Fruit fly (Drosophila melanogaster) whole organism, embryonic: ENCODE measurements around the gene CG13033.

Experiments
- Ada2b ChIP-seq: fragments of 200-800 bp; sonication (Bioruptor generic); IDR thresholded peaks from 2 replicates; pipeline ENCODE4 v1.3.6; 2022; ENCODE audit warnings: missing biosample characterization, missing genetic modification characterization
- Antp ChIP-seq: fragments of 200-800 bp; sonication (Bioruptor generic); optimal IDR thresholded peaks from 3 replicates; lab custom pipeline; 2016; ENCODE audit warnings: missing biosample characterization, missing genetic modification characterization
- Awh ChIP-seq: fragments of 200-800 bp; sonication (Bioruptor generic); IDR thresholded peaks from 2 replicates; pipeline ENCODE4, ENCODE4 v1.3.6; 2022; ENCODE audit warnings: missing biosample characterization, missing genetic modification characterization
- CG1024 ChIP-seq: fragments of 200-800 bp; sonication (Bioruptor generic); IDR thresholded peaks from 2 replicates; pipeline ENCODE4 v1.3.6; 2022; ENCODE audit warnings: missing biosample characterization, missing genetic modification characterization
- CG10366 ChIP-seq: fragments of 200-800 bp; sonication (Bioruptor generic); IDR thresholded peaks from 2 replicates; pipeline ENCODE4 v1.3.6; 2022; ENCODE audit warnings: missing biosample characterization, missing genetic modification characterization
- CG12104 ChIP-seq: fragments of 200-800 bp; sonication (Bioruptor generic); optimal IDR thresholded peaks from 3 replicates; lab custom pipeline; 2016; ENCODE audit warnings: missing biosample characterization, missing genetic modification characterization
- CG12236 ChIP-seq: fragments of 200-800 bp; sonication (Bioruptor generic); optimal IDR thresholded peaks from 2 replicates; lab custom pipeline; 2016; ENCODE audit warnings: missing biosample characterization, missing genetic modification characterization
- CG12769 ChIP-seq: fragments of 200-800 bp; sonication (Bioruptor generic); optimal IDR thresholded peaks from 2 replicates; lab custom pipeline; 2019; ENCODE audit warnings: missing biosample characterization, mild to moderate bottlenecking, missing genetic modification characterization, moderate library complexity
- CG12942 ChIP-seq: fragments of 200-800 bp; sonication (Bioruptor generic); optimal IDR thresholded peaks from 3 replicates; lab custom pipeline; 2016; ENCODE audit warnings: missing biosample characterization, missing genetic modification characterization
- CG15073 ChIP-seq: fragments of 200-800 bp; sonication (Bioruptor generic); optimal IDR thresholded peaks from 2 replicates; lab custom pipeline; 2016; ENCODE audit warnings: missing biosample characterization, missing genetic modification characterization
- CG1647 ChIP-seq: fragments of 200-800 bp; sonication (Bioruptor generic); optimal IDR thresholded peaks from 3 replicates; lab custom pipeline; 2016; ENCODE audit warnings: missing biosample characterization, missing genetic modification characterization
- CG17361 ChIP-seq: fragments of 200-800 bp; sonication (Bioruptor generic); IDR thresholded peaks from 3 replicates; pipeline ENCODE4 v1.3.6; 2022; ENCODE audit warnings: missing biosample characterization, missing genetic modification characterization
- CG18011 ChIP-seq: fragments of 200-800 bp; sonication (Bioruptor generic); optimal IDR thresholded peaks from 2 replicates; lab custom pipeline; 2017; ENCODE audit warnings: missing biosample characterization, missing genetic modification characterization, mild to moderate bottlenecking, moderate library complexity, missing genotype
- CG18599 ChIP-seq: fragments of 200-800 bp; sonication (Bioruptor generic); optimal IDR thresholded peaks from 3 replicates; lab custom pipeline; 2017; ENCODE audit warnings: missing biosample characterization, missing genetic modification characterization, mild to moderate bottlenecking, moderate library complexity, missing genetic modification reagents
- CG2116 ChIP-seq: fragments of 200-800 bp; sonication (Bioruptor generic); optimal IDR thresholded peaks from 3 replicates; lab custom pipeline; 2018; ENCODE audit warnings: missing biosample characterization, mild to moderate bottlenecking, missing genetic modification characterization
- CG3065 ChIP-seq: fragments of 200-800 bp; sonication (Bioruptor generic); optimal IDR thresholded peaks from 2 replicates; lab custom pipeline; 2016; ENCODE audit warnings: missing biosample characterization, missing genetic modification characterization
- CG4328 ChIP-seq: fragments of 200-800 bp; sonication (Bioruptor generic); optimal IDR thresholded peaks from 3 replicates; lab custom pipeline; 2017; ENCODE audit warnings: missing biosample characterization, missing genetic modification reagents, missing genetic modification characterization
- CG4730 ChIP-seq: fragments of 200-800 bp; sonication (Bioruptor generic); IDR thresholded peaks from 2 replicates; pipeline ENCODE4 v1.3.6; 2022; ENCODE audit warnings: missing biosample characterization, missing genetic modification characterization
- CG6813 ChIP-seq: fragments of 200-800 bp; sonication (Bioruptor generic); optimal IDR thresholded peaks from 2 replicates; lab custom pipeline; 2017; ENCODE audit warnings: missing biosample characterization, missing genetic modification characterization, mild to moderate bottlenecking, moderate library complexity, missing genetic modification reagents
- CG9437 ChIP-seq: fragments of 200-800 bp; sonication (Bioruptor generic); optimal IDR thresholded peaks from 2 replicates; lab custom pipeline; 2018; ENCODE audit warnings: missing biosample characterization, mild to moderate bottlenecking, missing genetic modification characterization
- Chrac-16 ChIP-seq: fragments of 200-800 bp; sonication (Bioruptor generic); optimal IDR thresholded peaks from 3 replicates; lab custom pipeline; 2016; ENCODE audit warnings: missing biosample characterization, missing genetic modification characterization
- D ChIP-seq, 2 experiments: fragments of 200-800 bp in 1 of 2; fragments of >200 bp in 1 of 2; sonication (Bioruptor generic) in 1 of 2; optimal IDR thresholded peaks; 2 replicates in 1 of 2; 3 replicates in 1 of 2; lab custom pipeline; 2017; ENCODE audit warnings: mild to moderate bottlenecking in 1 of 2, missing biosample characterization in 1 of 2, missing genetic modification characterization in 1 of 2, missing genetic modification reagents in 1 of 2
- E2f1 ChIP-seq: fragments of 200-800 bp; sonication (Bioruptor generic); IDR thresholded peaks from 2 replicates; pipeline ENCODE4 v1.3.6; 2022; ENCODE audit warnings: missing biosample characterization, missing genetic modification characterization
- Hr39 ChIP-seq: fragments of >200 bp; optimal IDR thresholded peaks from 2 replicates; lab custom pipeline; 2017
- NfI ChIP-seq: fragments of 200-800 bp; sonication (Bioruptor generic); optimal IDR thresholded peaks from 3 replicates; lab custom pipeline; 2018; ENCODE audit warnings: missing biosample characterization, mild to moderate bottlenecking, missing genetic modification characterization, moderate library complexity
- Oli ChIP-seq: fragments of 200-800 bp; sonication (Bioruptor generic); optimal IDR thresholded peaks from 2 replicates; lab custom pipeline; 2018; ENCODE audit warnings: missing biosample characterization, mild to moderate bottlenecking, missing genetic modification characterization, moderate library complexity
- Sox100B ChIP-seq: fragments of 200-800 bp; sonication (Bioruptor generic); optimal IDR thresholded peaks from 3 replicates; lab custom pipeline; 2018; ENCODE audit warnings: missing biosample characterization, mild to moderate bottlenecking, missing genetic modification characterization
- Xrp1 ChIP-seq: fragments of 200-800 bp; sonication (Bioruptor generic); IDR thresholded peaks from 2 replicates; pipeline ENCODE4 v1.3.6; 2022; ENCODE audit warnings: missing biosample characterization, missing genetic modification characterization
- YL-1 ChIP-seq: fragments of 200-800 bp; sonication (Bioruptor generic); optimal IDR thresholded peaks from 3 replicates; lab custom pipeline; 2017; ENCODE audit warnings: missing biosample characterization, mild to moderate bottlenecking, missing genetic modification characterization
- aop ChIP-seq: fragments of 200-800 bp; sonication (Bioruptor generic); IDR thresholded peaks from 2 replicates; pipeline ENCODE4 v1.3.6; 2022; ENCODE audit warnings: missing biosample characterization, missing genetic modification characterization
- az2 ChIP-seq: fragments of 200-800 bp; sonication (Bioruptor generic); optimal IDR thresholded peaks from 3 replicates; lab custom pipeline; 2016; ENCODE audit warnings: missing biosample characterization, missing genetic modification characterization
- bowl ChIP-seq: fragments of 200-800 bp; sonication (Bioruptor generic); IDR thresholded peaks from 2 replicates; pipeline ENCODE4 v1.3.6; 2022; ENCODE audit warnings: missing biosample characterization, missing genetic modification characterization
- cato ChIP-seq: fragments of 200-800 bp; sonication (Bioruptor generic); optimal IDR thresholded peaks from 2 replicates; lab custom pipeline; 2016; ENCODE audit warnings: missing biosample characterization, missing genetic modification characterization, borderline replicate concordance
- cg ChIP-seq: fragments of 200-800 bp; sonication (Bioruptor generic); optimal IDR thresholded peaks from 3 replicates; lab custom pipeline; 2019; ENCODE audit warnings: missing biosample characterization, mild to moderate bottlenecking, missing genetic modification characterization, moderate library complexity
- crp ChIP-seq, 2 experiments: fragments of 200-800 bp; sonication (Bioruptor generic); optimal IDR thresholded peaks; 2 replicates in 1 of 2; 3 replicates in 1 of 2; lab custom pipeline; 2017; ENCODE audit warnings: missing biosample characterization in 2 of 2, missing genetic modification characterization in 2 of 2, mild to moderate bottlenecking in 1 of 2, moderate library complexity in 1 of 2
- dpn ChIP-seq, 2 experiments: fragments of 200-800 bp; sonication (Bioruptor generic); optimal IDR thresholded peaks; 3 replicates each; lab custom pipeline; 2016; ENCODE audit warnings: missing biosample characterization in 2 of 2, missing genetic modification characterization in 2 of 2
- gsb-n ChIP-seq: fragments of 200-800 bp; sonication (Bioruptor generic); optimal IDR thresholded peaks from 3 replicates; lab custom pipeline; 2018; ENCODE audit warnings: missing biosample characterization, mild to moderate bottlenecking, missing genetic modification characterization
- klu ChIP-seq: fragments of 200-800 bp; sonication (Bioruptor generic); IDR thresholded peaks from 2 replicates; pipeline ENCODE4 v1.3.6; 2022; ENCODE audit warnings: missing biosample characterization, missing genetic modification characterization
- lab ChIP-seq: fragments of 200-800 bp; sonication (Bioruptor generic); optimal IDR thresholded peaks from 3 replicates; lab custom pipeline; 2017; ENCODE audit warnings: missing biosample characterization, missing genetic modification characterization, mild to moderate bottlenecking, moderate library complexity, missing genetic modification reagents
- oc ChIP-seq: fragments of 200-800 bp; sonication (Bioruptor generic); optimal IDR thresholded peaks from 2 replicates; lab custom pipeline; 2018; ENCODE audit warnings: missing biosample characterization, mild to moderate bottlenecking, missing genetic modification characterization, moderate library complexity
- onecut ChIP-seq: fragments of 200-800 bp; sonication (Bioruptor generic); IDR thresholded peaks from 2 replicates; pipeline ENCODE4 v1.3.6; 2022; ENCODE audit warnings: missing biosample characterization, missing genetic modification characterization
- p53 ChIP-seq: fragments of 200-800 bp; sonication (Bioruptor generic); optimal IDR thresholded peaks from 2 replicates; lab custom pipeline; 2016; ENCODE audit warnings: missing biosample characterization, missing genetic modification characterization
- pfk ChIP-seq: fragments of 200-800 bp; sonication (Bioruptor generic); optimal IDR thresholded peaks from 2 replicates; lab custom pipeline; 2018; ENCODE audit warnings: missing biosample characterization, mild to moderate bottlenecking, missing genetic modification characterization, moderate library complexity
- rib ChIP-seq: fragments of 200-800 bp; sonication (Bioruptor generic); IDR thresholded peaks from 2 replicates; pipeline ENCODE4 v1.3.6; 2022; ENCODE audit warnings: missing biosample characterization, missing genetic modification characterization
- sens ChIP-seq: fragments of 200-800 bp; sonication (Bioruptor generic); peaks from one replicate; lab custom pipeline; 2016; ENCODE audit warnings: missing biosample characterization, missing genetic modification characterization
- sob ChIP-seq: fragments of 200-800 bp; sonication (Bioruptor generic); IDR thresholded peaks from 2 replicates; pipeline ENCODE4 v1.3.6; 2022; ENCODE audit warnings: missing biosample characterization, missing genetic modification characterization
- sqz ChIP-seq: fragments of 200-800 bp; sonication (Bioruptor generic); optimal IDR thresholded peaks from 3 replicates; lab custom pipeline; 2018; ENCODE audit warnings: missing biosample characterization, mild to moderate bottlenecking, missing genetic modification characterization
- tup ChIP-seq: fragments of 200-800 bp; sonication (Bioruptor generic); optimal IDR thresholded peaks from 2 replicates; lab custom pipeline; 2016; ENCODE audit warnings: missing biosample characterization, mild to moderate bottlenecking, missing genetic modification characterization, moderate library complexity
- vfl ChIP-seq: fragments of 200-800 bp; sonication (Bioruptor generic); optimal IDR thresholded peaks from 2 replicates; lab custom pipeline; 2016; ENCODE audit warnings: missing biosample characterization, missing genetic modification characterization
- wdn ChIP-seq: fragments of 200-800 bp; sonication (Bioruptor generic); IDR thresholded peaks from 2 replicates; pipeline ENCODE4 v1.3.6; 2022; ENCODE audit warnings: missing biosample characterization, missing genetic modification characterization
- zfh2 ChIP-seq: fragments of 200-800 bp; sonication (Bioruptor generic); optimal IDR thresholded peaks from 2 replicates; lab custom pipeline; 2016; ENCODE audit warnings: missing biosample characterization, missing genetic modification characterization

CG13033 gene

DNA sequence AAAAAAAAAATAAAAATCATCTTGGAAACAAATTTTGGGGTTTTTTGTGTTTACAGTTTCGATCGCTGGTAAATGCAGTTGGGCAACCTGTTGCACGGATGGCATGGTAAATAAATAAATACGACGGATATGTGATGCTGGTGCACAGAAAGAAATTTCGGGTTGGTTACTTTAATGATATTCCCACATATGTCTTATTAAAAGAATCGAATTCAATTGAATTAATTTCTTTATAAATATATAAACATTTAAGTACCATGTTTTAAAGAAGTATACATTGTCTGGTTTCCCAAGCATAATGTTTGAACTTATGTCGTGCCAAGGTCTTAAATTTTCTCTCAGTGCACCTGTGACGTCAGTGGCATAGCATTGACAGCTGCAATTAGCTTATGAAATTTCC is 22.1 kb upstream of the CG13033 start (continued):
- TF ChIP-seq sob (GFP tag; lab: Robert Waterston, UW) = no peak
- TF ChIP-seq Antp (GFP tag; lab: Kevin White, UChicago) = no peak
- peak; percentile 33; the same call in 1 of the 2 replicates for TF ChIP-seq CG10366 (GFP tag; lab: Robert Waterston, UW)
- peak; percentile 2 for TF ChIP-seq CG6813 (GFP tag; lab: Kevin White, UChicago)
- peak; percentile 32; the same call in 1 of the 2 replicates for TF ChIP-seq CG1024 (GFP tag; lab: Robert Waterston, UW)
- TF ChIP-seq CG12104 (GFP tag; lab: Kevin White, UChicago) = peak; percentile 9
- TF ChIP-seq Sox100B (GFP tag; lab: Kevin White, UChicago) = peak; percentile 68
- TF ChIP-seq Awh (GFP tag; lab: Robert Waterston, UW) = no peak
- peak in 1 of 2 experiments; percentile 63 for TF ChIP-seq dpn (GFP tag; optimal IDR thresholded peaks at IDR 0.05; lab: Kevin White, UChicago)
- no peak for TF ChIP-seq CG1647
- TF ChIP-seq CG17361 (GFP tag; lab: Robert Waterston, UW) = peak; percentile 73
- peak; percentile 6 for TF ChIP-seq cato
- no peak for TF ChIP-seq klu (GFP tag; lab: Robert Waterston, UW)
- no peak for TF ChIP-seq aop (GFP tag; lab: Robert Waterston, UW)
- TF ChIP-seq YL-1 = peak; percentile 8
- peak; percentile 71 for TF ChIP-seq Oli (tag; lab: Kevin White, UChicago)
- peak; percentile 35 for TF ChIP-seq CG18599
- TF ChIP-seq CG3065 = peak; percentile 38
- TF ChIP-seq CG9437 (GFP tag; lab: Kevin White, UChicago) = peak; percentile 53
- peak; percentile 71 for TF ChIP-seq Xrp1
- TF ChIP-seq CG4328 (GFP tag; lab: Kevin White, UChicago) = peak; percentile 56
- TF ChIP-seq sqz (GFP tag; lab: Kevin White, UChicago) = peak; percentile 9
- no peak for TF ChIP-seq pfk
- TF ChIP-seq crp (GFP tag; optimal IDR thresholded peaks at IDR 0.05; lab: Kevin White, UChicago) = no peak
- no peak for TF ChIP-seq p53 (GFP tag; lab: Kevin White, UChicago)
- peak; percentile 59 for TF ChIP-seq az2 (GFP tag; lab: Kevin White, UChicago)
- peak; percentile 56 for TF ChIP-seq Ada2b
- TF ChIP-seq NfI (GFP tag; lab: Kevin White, UChicago) = peak; percentile 36
- TF ChIP-seq Chrac-16 (GFP tag; lab: Kevin White, UChicago) = peak; percentile 49
- no peak for TF ChIP-seq bowl (GFP tag; lab: Robert Waterston, UW)
- no peak for TF ChIP-seq CG18011 (GFP tag; lab: Kevin White, UChicago)
- no peak for TF ChIP-seq cg
- TF ChIP-seq oc (tag; lab: Kevin White, UChicago) = peak; percentile 53
- TF ChIP-seq CG12236 (GFP tag; lab: Kevin White, UChicago) = no peak
- peak; percentile 50 for TF ChIP-seq E2f1 (GFP tag; lab: Robert Waterston, UW)
- TF ChIP-seq CG4730 (GFP tag; lab: Robert Waterston, UW) = 0 out of 2 replicates have a peak, but pooled peaks have one; percentile 40
- TF ChIP-seq onecut (GFP tag; lab: Robert Waterston, UW) = peak; percentile 22; the same call in 1 of the 2 replicates
- TF ChIP-seq wdn (GFP tag; lab: Robert Waterston, UW) = no peak
- no peak for TF ChIP-seq D (optimal IDR thresholded peaks at IDR 0.05; lab: Kevin White, UChicago)
- peak; percentile 72 for TF ChIP-seq D (GFP tag; optimal IDR thresholded peaks at IDR 0.05; lab: Kevin White, UChicago)
- TF ChIP-seq CG15073 (GFP tag; lab: Kevin White, UChicago) = no peak
- TF ChIP-seq gsb-n (tag; lab: Kevin White, UChicago) = peak; percentile 61
- no peak for TF ChIP-seq vfl
- no peak for TF ChIP-seq rib (GFP tag; lab: Robert Waterston, UW)
- no peak for TF ChIP-seq Hr39 (lab: Kevin White, UChicago)
- TF ChIP-seq tup (GFP tag; lab: Kevin White, UChicago) = no peak
- TF ChIP-seq CG2116 (GFP tag; lab: Kevin White, UChicago) = peak; percentile 11
- peak; percentile 14 for TF ChIP-seq CG12769 (tag; lab: Kevin White, UChicago)
- peak; percentile 65 for TF ChIP-seq sens (GFP tag; lab: Kevin White, UChicago)
- peak; percentile 56 for TF ChIP-seq lab (GFP tag; lab: Kevin White, UChicago)
- no peak for TF ChIP-seq zfh2
- TF ChIP-seq CG12942 (GFP tag; lab: Kevin White, UChicago) = peak; percentile 39
